Fruit fly (Drosophila melanogaster) whole organism, embryonic: ENCODE data around the gene Exo70.

Experiments used
- Adf1 ChIP-seq: fragments of 200-800 bp; sonication (Bioruptor generic); IDR thresholded peaks from 2 replicates; pipeline ENCODE4 v1.3.6; 2022; ENCODE audit warnings: missing biosample characterization, missing genetic modification characterization
- B-H1 ChIP-seq: fragments of 200-800 bp; sonication (Bioruptor generic); IDR thresholded peaks from 3 replicates; pipeline ENCODE4 v1.3.6; 2022; ENCODE audit warnings: missing biosample characterization, missing genetic modification characterization
- BEAF-32 ChIP-seq: fragments of 200-800 bp; sonication (Bioruptor generic); optimal IDR thresholded peaks from 3 replicates; lab custom pipeline; 2017; ENCODE audit warnings: missing biosample characterization, missing genetic modification characterization, mild to moderate bottlenecking, moderate library complexity, missing genetic modification reagents
- C15 ChIP-seq: fragments of 200-800 bp; sonication (Bioruptor generic); IDR thresholded peaks from 3 replicates; pipeline ENCODE4 v1.3.6; 2022; ENCODE audit warnings: missing biosample characterization, missing genetic modification characterization
- CG1024 ChIP-seq: fragments of 200-800 bp; sonication (Bioruptor generic); IDR thresholded peaks from 2 replicates; pipeline ENCODE4 v1.3.6; 2022; ENCODE audit warnings: missing biosample characterization, missing genetic modification characterization
- CG11456 ChIP-seq: fragments of 200-800 bp; sonication (Bioruptor generic); IDR thresholded peaks from 3 replicates; pipeline ENCODE4 v1.3.6; 2022; ENCODE audit warnings: missing biosample characterization, missing genetic modification characterization
- CG12155 ChIP-seq: fragments of 200-800 bp; sonication (Bioruptor generic); optimal IDR thresholded peaks from 3 replicates; lab custom pipeline; 2016; ENCODE audit warnings: missing biosample characterization, missing genetic modification characterization
- CG12391 ChIP-seq: fragments of 200-800 bp; sonication (Bioruptor generic); optimal IDR thresholded peaks from 3 replicates; lab custom pipeline; 2018; ENCODE audit warnings: missing biosample characterization, mild to moderate bottlenecking, missing genetic modification characterization, moderate library complexity
- CG12659 ChIP-seq: fragments of 200-800 bp; sonication (Bioruptor generic); optimal IDR thresholded peaks from 3 replicates; lab custom pipeline; 2017; ENCODE audit warnings: mild to moderate bottlenecking, missing biosample characterization, missing genetic modification reagents, missing genetic modification characterization
- CG12744 ChIP-seq: fragments of 200-800 bp; sonication (Bioruptor generic); optimal IDR thresholded peaks from 2 replicates; lab custom pipeline; 2016; ENCODE audit warnings: missing biosample characterization, missing genetic modification characterization
- CG12942 ChIP-seq: fragments of 200-800 bp; sonication (Bioruptor generic); optimal IDR thresholded peaks from 3 replicates; lab custom pipeline; 2016; ENCODE audit warnings: missing biosample characterization, missing genetic modification characterization
- CG15696 ChIP-seq: fragments of 200-800 bp; sonication (Bioruptor generic); optimal IDR thresholded peaks from 2 replicates; lab custom pipeline; 2019; ENCODE audit warnings: missing biosample characterization, mild to moderate bottlenecking, missing genetic modification characterization, moderate library complexity
- CG17912 ChIP-seq: fragments of 200-800 bp; sonication (Bioruptor generic); optimal IDR thresholded peaks from 2 replicates; lab custom pipeline; 2018; ENCODE audit warnings: missing biosample characterization, mild to moderate bottlenecking, missing genetic modification characterization
- CG18011 ChIP-seq: fragments of 200-800 bp; sonication (Bioruptor generic); optimal IDR thresholded peaks from 2 replicates; lab custom pipeline; 2017; ENCODE audit warnings: missing biosample characterization, missing genetic modification characterization, mild to moderate bottlenecking, moderate library complexity, missing genotype
- CG18262 ChIP-seq: fragments of 200-800 bp; optimal IDR thresholded peaks from 3 replicates; lab custom pipeline; 2019; ENCODE audit warnings: missing biosample characterization, mild to moderate bottlenecking, missing genetic modification characterization, moderate library complexity
- CG33557 ChIP-seq: fragments of 200-800 bp; sonication (Bioruptor generic); optimal IDR thresholded peaks from 2 replicates; lab custom pipeline; 2019; ENCODE audit warnings: missing biosample characterization, mild to moderate bottlenecking, missing genetic modification characterization, moderate library complexity
- CG3407 ChIP-seq: fragments of 200-800 bp; sonication (Bioruptor generic); optimal IDR thresholded peaks from 2 replicates; lab custom pipeline; 2018; ENCODE audit warnings: missing biosample characterization, mild to moderate bottlenecking, missing genetic modification characterization
- CG3847 ChIP-seq: fragments of 200-800 bp; sonication (Bioruptor generic); IDR thresholded peaks from 2 replicates; pipeline ENCODE4 v1.3.6; 2022; ENCODE audit warnings: missing biosample characterization, missing genetic modification characterization
- CG4282 ChIP-seq: fragments of 200-800 bp; sonication (Bioruptor generic); optimal IDR thresholded peaks from 2 replicates; lab custom pipeline; 2016; ENCODE audit warnings: missing biosample characterization, missing genetic modification characterization
- CG4328 ChIP-seq: fragments of 200-800 bp; sonication (Bioruptor generic); optimal IDR thresholded peaks from 3 replicates; lab custom pipeline; 2017; ENCODE audit warnings: missing biosample characterization, missing genetic modification reagents, missing genetic modification characterization
- CG4404 ChIP-seq: fragments of 200-800 bp; sonication (Bioruptor generic); IDR thresholded peaks from 2 replicates; pipeline ENCODE4 v1.3.6; 2022; ENCODE audit warnings: missing biosample characterization, missing genetic modification characterization
- CG7745 ChIP-seq: fragments of 200-800 bp; sonication (Bioruptor generic); optimal IDR thresholded peaks from 2 replicates; lab custom pipeline; 2018; ENCODE audit warnings: missing biosample characterization, mild to moderate bottlenecking, missing genetic modification characterization, moderate library complexity
- CG9215 ChIP-seq: fragments of 200-800 bp; sonication (Bioruptor generic); IDR thresholded peaks from 2 replicates; pipeline ENCODE4 v1.3.6; 2022; ENCODE audit warnings: missing biosample characterization, missing genetic modification characterization
- CG9797 ChIP-seq: fragments of 200-800 bp; sonication (Bioruptor generic); optimal IDR thresholded peaks from 3 replicates; lab custom pipeline; 2018; ENCODE audit warnings: missing biosample characterization, mild to moderate bottlenecking, missing genetic modification characterization
- CHES-1-like ChIP-seq: fragments of 200-800 bp; sonication (Bioruptor generic); optimal IDR thresholded peaks from 2 replicates; lab custom pipeline; 2016; ENCODE audit warnings: missing biosample characterization, missing genetic modification characterization
- Dbx ChIP-seq: fragments of 200-800 bp; sonication (Bioruptor generic); IDR thresholded peaks from 3 replicates; pipeline ENCODE4 v1.3.6; 2022; ENCODE audit warnings: missing biosample characterization, missing genetic modification characterization
- Dek ChIP-seq: fragments of 200-800 bp; sonication (Bioruptor generic); optimal IDR thresholded peaks from 3 replicates; lab custom pipeline; 2019; ENCODE audit warnings: missing biosample characterization, mild to moderate bottlenecking, missing genetic modification characterization, moderate library complexity
- Fer1 ChIP-seq: fragments of 200-800 bp; sonication (Bioruptor generic); optimal IDR thresholded peaks from 2 replicates; lab custom pipeline; 2017; ENCODE audit warnings: missing biosample characterization, mild to moderate bottlenecking, missing genetic modification characterization
- NK7.1 ChIP-seq: fragments of 200-800 bp; sonication (Bioruptor generic); optimal IDR thresholded peaks from 3 replicates; lab custom pipeline; 2016; ENCODE audit warnings: missing biosample characterization, missing genetic modification characterization
- Optix ChIP-seq: fragments of 200-800 bp; sonication (Bioruptor generic); IDR thresholded peaks from 3 replicates; pipeline ENCODE4 v1.3.6; 2022; ENCODE audit warnings: missing biosample characterization, missing genetic modification characterization
- Scr ChIP-seq: fragments of 200-800 bp; sonication (Bioruptor generic); IDR thresholded peaks from 2 replicates; pipeline ENCODE4 v1.3.6; 2022; ENCODE audit warnings: missing biosample characterization, missing genetic modification characterization; ENCODE audit not compliant: partially characterized antibody
- ab ChIP-seq: fragments of 200-800 bp; sonication (Bioruptor generic); optimal IDR thresholded peaks from 2 replicates; lab custom pipeline; 2016; ENCODE audit warnings: missing biosample characterization, missing genetic modification characterization
- ac ChIP-seq: fragments of 200-800 bp; sonication (Bioruptor generic); optimal IDR thresholded peaks from 3 replicates; lab custom pipeline; 2017; ENCODE audit warnings: missing biosample characterization, mild to moderate bottlenecking, missing genetic modification characterization
- aop ChIP-seq: fragments of 200-800 bp; sonication (Bioruptor generic); IDR thresholded peaks from 2 replicates; pipeline ENCODE4 v1.3.6; 2022; ENCODE audit warnings: missing biosample characterization, missing genetic modification characterization
- cwo ChIP-seq: fragments of 200-800 bp; sonication (Bioruptor generic); optimal IDR thresholded peaks from 3 replicates; lab custom pipeline; 2017; ENCODE audit warnings: missing biosample characterization, missing genetic modification characterization, mild to moderate bottlenecking, moderate library complexity, missing genetic modification reagents
- danr ChIP-seq: fragments of 200-800 bp; sonication (Bioruptor generic); IDR thresholded peaks from 2 replicates; pipeline ENCODE4 v1.3.6; 2022; ENCODE audit warnings: missing biosample characterization, missing genetic modification characterization
- dmrt99B ChIP-seq: fragments of 200-800 bp; sonication (Bioruptor generic); optimal IDR thresholded peaks from 2 replicates; lab custom pipeline; 2018; ENCODE audit warnings: missing biosample characterization, mild to moderate bottlenecking, missing genetic modification characterization, moderate library complexity
- eve ChIP-seq, 2 experiments: fragments of >200 bp; optimal IDR thresholded peaks; 2 replicates each; lab custom pipeline; 2017; ENCODE audit warnings: missing biosample characterization in 2 of 2, missing genetic modification characterization in 2 of 2
- gcm ChIP-seq: fragments of 200-800 bp; sonication (Bioruptor generic); optimal IDR thresholded peaks from 2 replicates; lab custom pipeline; 2019; ENCODE audit warnings: missing biosample characterization, mild to moderate bottlenecking, missing genetic modification characterization, moderate library complexity
- hb ChIP-seq: fragments of 200-800 bp; sonication (Bioruptor generic); IDR thresholded peaks from 3 replicates; pipeline ENCODE4 v1.3.6; 2022; ENCODE audit warnings: missing biosample characterization, missing genetic modification characterization; ENCODE audit not compliant: partially characterized antibody
- her ChIP-seq: fragments of 200-800 bp; sonication (Bioruptor generic); optimal IDR thresholded peaks from 2 replicates; lab custom pipeline; 2016; ENCODE audit warnings: missing biosample characterization, missing genetic modification characterization
- jumu ChIP-seq: fragments of 200-800 bp; sonication (Bioruptor generic); optimal IDR thresholded peaks from 3 replicates; lab custom pipeline; 2016; ENCODE audit warnings: missing biosample characterization, missing genetic modification characterization
- pho ChIP-seq: fragments of 200-800 bp; sonication (Bioruptor generic); optimal IDR thresholded peaks from 2 replicates; lab custom pipeline; 2016; ENCODE audit warnings: missing biosample characterization, missing genetic modification characterization
- sens ChIP-seq: fragments of 200-800 bp; sonication (Bioruptor generic); peaks from one replicate; lab custom pipeline; 2016; ENCODE audit warnings: missing biosample characterization, missing genetic modification characterization
- ssp ChIP-seq: fragments of 200-800 bp; sonication (Bioruptor generic); IDR thresholded peaks from 2 replicates; pipeline ENCODE4 v1.3.6; 2022; ENCODE audit warnings: missing biosample characterization, missing genetic modification characterization
- unc-4 ChIP-seq: fragments of 200-800 bp; sonication (Bioruptor generic); IDR thresholded peaks from 2 replicates; pipeline ENCODE4 v1.3.6; 2022; ENCODE audit warnings: missing biosample characterization, missing genetic modification characterization; ENCODE audit not compliant: partially characterized antibody
- unpg ChIP-seq: fragments of 200-800 bp; sonication (Bioruptor generic); optimal IDR thresholded peaks from 3 replicates; lab custom pipeline; 2018; ENCODE audit warnings: missing biosample characterization, mild to moderate bottlenecking, missing genetic modification characterization, moderate library complexity
- vfl ChIP-seq: fragments of 200-800 bp; sonication (Bioruptor generic); optimal IDR thresholded peaks from 2 replicates; lab custom pipeline; 2016; ENCODE audit warnings: missing biosample characterization, missing genetic modification characterization
- vnd ChIP-seq: fragments of 200-800 bp; sonication (Bioruptor generic); IDR thresholded peaks from 3 replicates; pipeline ENCODE4 v1.3.6; 2022; ENCODE audit warnings: missing biosample characterization, missing genetic modification characterization; ENCODE audit not compliant: partially characterized antibody

Gene Exo70

DNA sequence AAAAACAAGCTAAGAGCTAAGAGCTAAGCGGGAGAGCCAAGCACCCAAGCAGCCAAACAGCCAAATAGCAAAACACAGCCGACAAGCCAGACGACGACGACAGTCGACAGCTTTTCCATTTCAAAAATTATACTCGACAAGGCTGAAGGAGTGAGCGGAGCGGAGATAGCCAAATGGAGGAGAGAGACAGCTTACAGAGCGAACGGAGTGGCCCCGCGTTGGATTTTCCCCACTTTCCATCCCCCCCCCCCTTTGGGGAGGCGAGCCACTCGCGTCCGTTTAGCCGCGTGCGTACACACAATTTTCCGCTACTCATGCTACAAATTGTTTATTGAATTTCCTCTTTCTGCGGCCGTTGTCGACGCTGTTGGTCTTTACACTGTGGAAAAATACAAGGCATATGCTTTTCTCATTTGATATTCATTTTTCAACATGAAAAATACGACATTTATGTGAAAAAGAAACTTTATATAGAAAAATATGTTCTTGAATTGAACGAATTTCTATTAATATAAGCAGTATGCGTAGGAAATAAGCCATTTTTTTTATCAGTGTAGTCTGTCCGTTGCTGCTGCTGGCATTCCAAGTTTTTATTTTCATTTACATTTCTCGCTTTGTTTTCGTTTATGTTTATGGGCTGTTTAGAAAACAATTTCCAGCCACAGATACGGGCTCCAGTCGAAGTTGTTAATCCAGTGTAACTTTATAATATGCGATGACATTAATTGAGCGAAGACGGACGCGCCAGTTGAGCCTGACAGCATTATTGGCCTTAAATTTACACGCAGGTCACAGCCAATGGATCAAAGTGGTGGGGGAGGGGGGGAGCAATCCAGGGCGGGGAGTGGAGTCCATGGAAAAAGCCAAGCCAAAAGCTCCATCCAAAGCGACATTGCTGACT is 46.5 kb downstream of the Exo70 start (continued):
- TF ChIP-seq ac (GFP tag; lab: Kevin White, UChicago) (peak; percentile 94), ab (GFP tag; lab: Kevin White, UChicago) (peak; percentile 87), her (GFP tag; lab: Kevin White, UChicago) (peak; percentile 93), unc-4 (GFP tag; lab: Robert Waterston, UW) (no peak), CG11456 (GFP tag; lab: Robert Waterston, UW) (peak; percentile 93), CG12744 (peak; percentile 96), Dek (peak; percentile 98), CG9797 (GFP tag; lab: Kevin White, UChicago) (peak; percentile 58), CHES-1-like (GFP tag; lab: Kevin White, UChicago) (peak; percentile 96), vnd (GFP tag; lab: Robert Waterston, UW) (no peak), CG33557 (GFP tag; lab: Kevin White, UChicago) (peak; percentile 98), CG1024 (GFP tag; lab: Robert Waterston, UW) (peak; percentile 95), BEAF-32 (GFP tag; lab: Kevin White, UChicago) (peak; percentile 10), CG12155 (GFP tag; lab: Kevin White, UChicago) (peak; percentile 97), CG9215 (GFP tag; lab: Robert Waterston, UW) (peak; percentile 92), eve (GFP tag; optimal IDR thresholded peaks at IDR 0.05; lab: Kevin White, UChicago) (no peak), C15 (peak; percentile 94), ssp (GFP tag; lab: Robert Waterston, UW) (peak; percentile 92), vfl (GFP tag; lab: Kevin White, UChicago) (peak; percentile 95), pho (GFP tag; lab: Kevin White, UChicago) (peak; percentile 96), gcm (GFP tag; lab: Kevin White, UChicago) (peak; percentile 99), CG12659 (GFP tag; lab: Kevin White, UChicago) (peak; percentile 98), CG17912 (GFP tag; lab: Kevin White, UChicago) (peak; percentile 87), NK7.1 (GFP tag; lab: Kevin White, UChicago) (peak; percentile 97), CG4282 (GFP tag; lab: Kevin White, UChicago) (peak; percentile 85), CG3407 (GFP tag; lab: Kevin White, UChicago) (peak; percentile 98), Scr (GFP tag; lab: Robert Waterston, UW) (no peak), CG7745 (peak; percentile 94), cwo (GFP tag; lab: Kevin White, UChicago) (peak; percentile 95), Optix (peak; percentile 96), sens (GFP tag; lab: Kevin White, UChicago) (peak; percentile 100), jumu (GFP tag; lab: Kevin White, UChicago) (peak; percentile 97), aop (GFP tag; lab: Robert Waterston, UW) (peak; percentile 91), Fer1 (GFP tag; lab: Kevin White, UChicago) (peak; percentile 98), CG18011 (GFP tag; lab: Kevin White, UChicago) (peak; percentile 89), CG12391 (tag; lab: Kevin White, UChicago) (peak; percentile 99), CG4328 (peak; percentile 95), CG18262 (tag; lab: Kevin White, UChicago) (peak; percentile 99), CG4404 (GFP tag; lab: Robert Waterston, UW) (peak; percentile 91), B-H1 (GFP tag; lab: Robert Waterston, UW) (peak; percentile 96), CG12942 (GFP tag; lab: Kevin White, UChicago) (peak; percentile 98), Dbx (GFP tag; lab: Robert Waterston, UW) (peak; percentile 97), unpg (GFP tag; lab: Kevin White, UChicago) (peak; percentile 99), danr (GFP tag; lab: Robert Waterston, UW) (peak; percentile 95), dmrt99B (tag; lab: Kevin White, UChicago) (peak; percentile 99), CG15696 (peak; percentile 91), Adf1 (GFP tag; lab: Robert Waterston, UW) (peak; percentile 78), hb (GFP tag; lab: Robert Waterston, UW) (no peak), CG3847 (GFP tag; lab: Robert Waterston, UW) (peak; percentile 97)
